Worm (Caenorhabditis elegans): ENCODE results near the gene F42A9.8.

Gene F42A9.8

ce11 chrIV:8620102-8620733 is 1.6 kb upstream of the F42A9.8 start, which contains the start of gene lin-49:
lin-49 (plus strand) TSS chrIV:8620683.
- TF ChIP-seq unc-39 (tag; optimal IDR thresholded peaks at IDR 0.05) (no peak), drap-1 (GFP tag; optimal IDR thresholded peaks at IDR 0.05) (no peak), nhr-76 (tag; optimal IDR thresholded peaks at IDR 0.05) (no peak), ceh-43 (GFP tag; optimal IDR thresholded peaks at IDR 0.05) (no peak), lin-13 (tag; optimal IDR thresholded peaks at IDR 0.05) (no peak), elt-1 (tag; optimal IDR thresholded peaks at IDR 0.05; ENCODE audit: borderline replicate concordance, insufficient read depth) (no peak), pha-4 (tag; optimal IDR thresholded peaks at IDR 0.05) (peak; percentile 46), lin-32 (GFP tag; optimal IDR thresholded peaks at IDR 0.05) (no peak), snpc-4 (tag; optimal IDR thresholded peaks at IDR 0.05) (no peak), elt-3 (tag; optimal IDR thresholded peaks at IDR 0.05) (no peak), ham-2 (GFP tag; optimal IDR thresholded peaks at IDR 0.05) (no peak), flh-1 (GFP tag; optimal IDR thresholded peaks at IDR 0.05) (no peak), blmp-1 (tag; optimal IDR thresholded peaks at IDR 0.05) (no peak), cnd-1 (tag; optimal IDR thresholded peaks at IDR 0.05) (no peak), unc-62 (GFP tag; optimal IDR thresholded peaks at IDR 0.05) (no peak), nhr-237 (tag; optimal IDR thresholded peaks at IDR 0.05) (no peak), tbx-8 (GFP tag; optimal IDR thresholded peaks at IDR 0.05) (no peak), sptf-1 (tag; optimal IDR thresholded peaks at IDR 0.05) (no peak), mep-1 (tag; optimal IDR thresholded peaks at IDR 0.05) (peak; percentile 34), ces-1 (GFP tag; optimal IDR thresholded peaks at IDR 0.05) (peak; percentile 49), ceh-39 (tag; optimal IDR thresholded peaks at IDR 0.05) (peak; percentile 17), mls-2 (tag; optimal IDR thresholded peaks at IDR 0.05) (no peak), sem-2 (GFP tag; optimal IDR thresholded peaks at IDR 0.05) (no peak), hlh-1 (tag; optimal IDR thresholded peaks at IDR 0.05) (no peak), mab-5 (tag; optimal IDR thresholded peaks at IDR 0.05) (no peak), ceh-83 (GFP tag; optimal IDR thresholded peaks at IDR 0.05) (no peak), lsy-2 (tag; optimal IDR thresholded peaks at IDR 0.05) (no peak), nhr-2 (tag; optimal IDR thresholded peaks at IDR 0.05) (no peak), zip-8 (tag; optimal IDR thresholded peaks at IDR 0.05) (no peak), bed-3 (GFP tag; optimal IDR thresholded peaks at IDR 0.05) (no peak), ztf-11 (tag; optimal IDR thresholded peaks at IDR 0.05) (no peak)

- TF ChIP-seq cnd-1 (tag; optimal IDR thresholded peaks at IDR 0.05) (no peak), lin-32 (GFP tag; optimal IDR thresholded peaks at IDR 0.05) (no peak), sem-2 (GFP tag; optimal IDR thresholded peaks at IDR 0.05) (no peak), hlh-1 (tag; optimal IDR thresholded peaks at IDR 0.05) (no peak), unc-120 (tag; optimal IDR thresholded peaks at IDR 0.05; ENCODE audit: poor library complexity, severe bottlenecking) (no peak), nhr-12 (tag; optimal IDR thresholded peaks at IDR 0.05) (no peak), elt-3 (tag; optimal IDR thresholded peaks at IDR 0.05) (no peak), nhr-76 (tag; optimal IDR thresholded peaks at IDR 0.05) (no peak)
Observed at ce11 chrIV:8617047-8617446, 1.5 kb downstream of the F42A9.8 start, which contains the start of the genes F42A9.7 and F42A9.3. F42A9.7 (minus strand) TSS chrIV:8617147. F42A9.3 (plus strand) TSS chrIV:8617260.

ce11 chrIV:8615314-8615713 is 3.3 kb downstream of the F42A9.8 start:
- no peak for TF ChIP-seq lin-13 (tag; optimal IDR thresholded peaks at IDR 0.05)
- TF ChIP-seq unc-120 (tag; optimal IDR thresholded peaks at IDR 0.05; ENCODE audit: poor library complexity, severe bottlenecking) = no peak
- no peak for TF ChIP-seq ces-1 (GFP tag; optimal IDR thresholded peaks at IDR 0.05)
- TF ChIP-seq blmp-1 (tag; optimal IDR thresholded peaks at IDR 0.05) = no peak
- no peak for TF ChIP-seq nhr-28 (tag; optimal IDR thresholded peaks at IDR 0.05)
- no peak for TF ChIP-seq ceh-43 (GFP tag; optimal IDR thresholded peaks at IDR 0.05)
- TF ChIP-seq pha-4 (tag; optimal IDR thresholded peaks at IDR 0.05) = no peak
- TF ChIP-seq ztf-11 (tag; optimal IDR thresholded peaks at IDR 0.05) = no peak
- no peak for TF ChIP-seq unc-39 (tag; optimal IDR thresholded peaks at IDR 0.05)
- no peak for TF ChIP-seq ceh-83 (GFP tag; optimal IDR thresholded peaks at IDR 0.05)
- TF ChIP-seq lin-32 (GFP tag; optimal IDR thresholded peaks at IDR 0.05) = no peak
- TF ChIP-seq mep-1 (tag; optimal IDR thresholded peaks at IDR 0.05) = no peak
- TF ChIP-seq nhr-76 (tag; optimal IDR thresholded peaks at IDR 0.05) = no peak
- TF ChIP-seq nhr-12 (tag; optimal IDR thresholded peaks at IDR 0.05) = no peak
- no peak for TF ChIP-seq mab-5 (tag; optimal IDR thresholded peaks at IDR 0.05)
- no peak for TF ChIP-seq ceh-39 (tag; optimal IDR thresholded peaks at IDR 0.05)
- TF ChIP-seq elt-3 (tag; optimal IDR thresholded peaks at IDR 0.05) = no peak
- no peak for TF ChIP-seq M03D4.4 (tag; optimal IDR thresholded peaks at IDR 0.05)
- no peak for TF ChIP-seq drap-1 (GFP tag; optimal IDR thresholded peaks at IDR 0.05)
